Fruit fly (Drosophila melanogaster) whole organism, pupa: ENCODE data around the gene Strump.

Experiments
- CG10348 ChIP-seq: fragments of 200-800 bp; sonication (Bioruptor generic); IDR thresholded peaks from 2 replicates; pipeline ENCODE4 v1.3.6; 2022; ENCODE audit warnings: missing biosample characterization, missing genetic modification characterization
- CG12605 ChIP-seq: fragments of 200-800 bp; sonication (Bioruptor generic); IDR thresholded peaks from 2 replicates; pipeline ENCODE4 v1.3.6; 2022; ENCODE audit warnings: missing biosample characterization, missing genetic modification characterization
- CG13204 ChIP-seq: fragments of 200-800 bp; sonication (Bioruptor generic); optimal IDR thresholded peaks from 2 replicates; lab custom pipeline; 2018; ENCODE audit warnings: missing biosample characterization, mild to moderate bottlenecking, missing genetic modification characterization, moderate library complexity
- CG14655 ChIP-seq: fragments of 200-800 bp; sonication (Bioruptor generic); optimal IDR thresholded peaks from 3 replicates; lab custom pipeline; 2017; ENCODE audit warnings: mild to moderate bottlenecking, missing biosample characterization, missing genetic modification reagents, missing genetic modification characterization
- CG15710 ChIP-seq: fragments of 200-800 bp; sonication (Bioruptor generic); optimal IDR thresholded peaks from 2 replicates; lab custom pipeline; 2018; ENCODE audit warnings: missing biosample characterization, mild to moderate bottlenecking, missing genetic modification characterization, moderate library complexity
- CG17806 ChIP-seq: fragments of 200-800 bp; sonication (Bioruptor generic); optimal IDR thresholded peaks from 2 replicates; lab custom pipeline; 2018; ENCODE audit warnings: missing biosample characterization, mild to moderate bottlenecking, missing genetic modification characterization, moderate library complexity
- CG32121 ChIP-seq: fragments of 200-800 bp; sonication (Bioruptor generic); IDR thresholded peaks from 2 replicates; pipeline ENCODE4 v1.3.6; 2022; ENCODE audit warnings: missing biosample characterization, missing genetic modification characterization
- CG34367 ChIP-seq: fragments of 200-800 bp; sonication (Bioruptor generic); optimal IDR thresholded peaks from 2 replicates; lab custom pipeline; 2018; ENCODE audit warnings: missing biosample characterization, mild to moderate bottlenecking, missing genetic modification characterization
- CG4496 ChIP-seq: fragments of 200-800 bp; sonication (Bioruptor generic); IDR thresholded peaks from 3 replicates; pipeline ENCODE4 v1.3.6; 2022; ENCODE audit warnings: missing biosample characterization, missing genetic modification characterization
- CG8159 ChIP-seq: fragments of 200-800 bp; sonication (Bioruptor generic); optimal IDR thresholded peaks from 3 replicates; lab custom pipeline; 2018; ENCODE audit warnings: missing biosample characterization, mild to moderate bottlenecking, missing genetic modification characterization, moderate library complexity
- CG8301 ChIP-seq: fragments of 200-800 bp; sonication (Bioruptor generic); optimal IDR thresholded peaks from 2 replicates; lab custom pipeline; 2018; ENCODE audit warnings: missing biosample characterization, mild to moderate bottlenecking, missing genetic modification characterization
- CG9948 ChIP-seq: fragments of 200-800 bp; sonication (Bioruptor generic); optimal IDR thresholded peaks from 2 replicates; lab custom pipeline; 2018; ENCODE audit warnings: missing biosample characterization, mild to moderate bottlenecking, missing genetic modification characterization, moderate library complexity
- D1 ChIP-seq: fragments of 200-800 bp; sonication (Bioruptor generic); optimal IDR thresholded peaks from 2 replicates; lab custom pipeline; 2018; ENCODE audit warnings: missing biosample characterization, mild to moderate bottlenecking, missing genetic modification characterization, moderate library complexity
- EcR ChIP-seq: fragments of 200-800 bp; sonication (Bioruptor generic); optimal IDR thresholded peaks from 3 replicates; lab custom pipeline; 2019; ENCODE audit warnings: missing biosample characterization, missing genetic modification characterization, mild to moderate bottlenecking, moderate library complexity, missing genetic modification reagents
- Ets98B ChIP-seq: fragments of 200-800 bp; sonication (Bioruptor generic); IDR thresholded peaks from 2 replicates; pipeline ENCODE4 v1.3.6; 2022; ENCODE audit warnings: missing biosample characterization, missing genetic modification characterization
- Pif1A ChIP-seq: fragments of 200-800 bp; sonication (Bioruptor generic); optimal IDR thresholded peaks from 3 replicates; lab custom pipeline; 2016; ENCODE audit warnings: missing biosample characterization, missing genetic modification characterization
- Pif1B ChIP-seq: fragments of 200-800 bp; sonication (Bioruptor generic); optimal IDR thresholded peaks from 3 replicates; lab custom pipeline; 2016; ENCODE audit warnings: missing biosample characterization, missing genetic modification characterization
- Snoo ChIP-seq: fragments of 200-800 bp; sonication (Bioruptor generic); optimal IDR thresholded peaks from 3 replicates; lab custom pipeline; 2017; ENCODE audit warnings: missing biosample characterization, mild to moderate bottlenecking, missing genetic modification characterization, inconsistent platforms
- fd96Ca ChIP-seq: fragments of 200-800 bp; sonication (Bioruptor generic); IDR thresholded peaks from 3 replicates; pipeline ENCODE4 v1.3.6; 2022; ENCODE audit warnings: missing biosample characterization, missing genetic modification characterization
- gl ChIP-seq: fragments of 200-800 bp; sonication (Bioruptor generic); optimal IDR thresholded peaks from 2 replicates; lab custom pipeline; 2018; ENCODE audit warnings: missing biosample characterization, mild to moderate bottlenecking, missing genetic modification characterization
- rn ChIP-seq: fragments of 200-800 bp; sonication (Bioruptor generic); IDR thresholded peaks from 2 replicates; pipeline ENCODE4 v1.3.6; 2022; ENCODE audit warnings: missing biosample characterization, missing genetic modification characterization

Gene Strump

DNA sequence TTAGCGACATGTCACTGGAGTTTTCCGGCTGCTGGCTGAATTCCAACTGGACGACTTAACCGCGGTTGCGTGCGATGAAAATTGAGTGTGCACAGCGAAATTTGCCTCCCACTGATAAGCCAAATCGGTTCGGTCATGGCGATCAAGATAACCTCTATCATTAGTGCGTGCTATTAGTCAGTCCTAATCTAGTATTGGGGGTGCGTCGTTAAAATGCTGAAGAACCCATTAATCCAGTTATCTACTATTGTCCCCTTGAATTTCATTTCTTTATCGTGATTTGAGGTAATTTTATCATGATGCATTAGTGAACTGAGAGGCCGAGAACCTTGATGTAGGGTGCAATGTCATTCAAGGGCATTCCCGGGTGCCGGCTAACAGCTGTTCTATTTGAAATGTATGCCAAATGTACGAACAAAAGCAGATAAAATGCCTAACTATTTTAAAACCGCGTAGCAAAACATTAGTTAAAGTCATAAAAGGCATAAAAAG is 6.7 kb downstream of the Strump start, which contains the start of gene Pgm1:
TSS of gene Pgm1 (minus strand) at position 51 of the 492 bp plus-strand sequence.
- TF ChIP-seq rn (peak; percentile 75), CG14655 (no peak), Snoo (tag; lab: Kevin White, UChicago) (peak; percentile 86), CG9948 (peak; percentile 83), CG17806 (peak; percentile 85), Ets98B (peak; percentile 68), CG13204 (no peak), EcR (GFP tag; lab: Kevin White, UChicago) (peak; percentile 71), CG10348 (GFP tag; lab: Robert Waterston, UW) (peak; percentile 62), CG15710 (peak; percentile 79), D1 (tag; lab: Kevin White, UChicago) (no peak), CG8301 (tag; lab: Kevin White, UChicago) (peak; percentile 91), CG8159 (tag; lab: Kevin White, UChicago) (peak; percentile 86), Pif1A (GFP tag; lab: Kevin White, UChicago) (no peak), fd96Ca (peak; percentile 89; the same call in 2 of the 3 replicates), gl (peak; percentile 86), CG12605 (GFP tag; lab: Robert Waterston, UW) (peak; percentile 63), Pif1B (GFP tag; lab: Kevin White, UChicago) (no peak), CG32121 (GFP tag; lab: Robert Waterston, UW) (peak; percentile 77), CG4496 (GFP tag; lab: Robert Waterston, UW) (peak; percentile 87), CG34367 (tag; lab: Kevin White, UChicago) (no peak)

DNA sequence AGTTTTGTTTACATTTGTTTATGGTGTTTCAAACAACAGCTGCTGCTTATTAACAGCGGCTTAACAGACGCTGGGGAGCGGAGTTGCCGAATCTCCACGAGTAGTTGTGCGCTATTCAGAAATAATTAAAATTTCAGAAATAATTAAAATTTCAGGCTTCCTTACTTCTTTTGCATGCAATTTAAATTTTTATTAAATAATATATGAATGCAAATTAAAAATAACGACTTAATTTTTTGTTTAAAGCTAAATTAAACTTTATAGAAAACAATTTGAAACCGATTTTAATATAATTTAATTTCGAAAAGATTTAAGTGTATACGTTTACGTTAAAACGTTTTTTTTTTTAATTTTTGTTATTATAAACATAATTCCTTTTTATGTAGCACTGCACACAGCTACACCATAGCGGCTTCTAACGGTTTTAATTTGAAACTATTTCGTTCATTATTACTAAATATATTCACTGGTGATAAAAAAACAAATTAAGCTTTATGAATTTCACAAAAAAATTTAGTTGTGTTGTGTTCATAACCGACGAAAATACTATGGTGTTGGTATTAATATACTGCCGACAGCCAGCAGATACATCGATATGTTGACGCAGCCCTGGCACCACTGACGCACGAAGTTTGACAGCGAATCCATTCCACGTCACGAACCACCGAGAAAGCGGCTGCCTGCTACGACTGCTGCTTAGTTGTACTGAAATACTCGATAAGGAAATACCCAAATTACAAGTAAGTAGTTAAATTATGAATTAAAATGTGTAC is 7.4 kb downstream of the Strump start, which contains the start of gene SsRbeta:
TSS of gene SsRbeta (plus strand) at position 645 of the 773 bp plus-strand sequence.
- TF ChIP-seq CG8301 (tag; lab: Kevin White, UChicago) (no peak), CG4496 (GFP tag; lab: Robert Waterston, UW) (peak; percentile 33; the same call in 2 of the 3 replicates), D1 (tag; lab: Kevin White, UChicago) (peak; percentile 38), CG10348 (GFP tag; lab: Robert Waterston, UW) (no peak), Ets98B (peak; percentile 5; the same call in 1 of the 2 replicates), CG8159 (tag; lab: Kevin White, UChicago) (peak; percentile 2), CG32121 (GFP tag; lab: Robert Waterston, UW) (peak; percentile 21; the same call in 1 of the 2 replicates), CG12605 (GFP tag; lab: Robert Waterston, UW) (peak; percentile 7; the same call in 1 of the 2 replicates), rn (peak; percentile 28; the same call in 1 of the 2 replicates), Snoo (tag; lab: Kevin White, UChicago) (peak; percentile 23)

DNA sequence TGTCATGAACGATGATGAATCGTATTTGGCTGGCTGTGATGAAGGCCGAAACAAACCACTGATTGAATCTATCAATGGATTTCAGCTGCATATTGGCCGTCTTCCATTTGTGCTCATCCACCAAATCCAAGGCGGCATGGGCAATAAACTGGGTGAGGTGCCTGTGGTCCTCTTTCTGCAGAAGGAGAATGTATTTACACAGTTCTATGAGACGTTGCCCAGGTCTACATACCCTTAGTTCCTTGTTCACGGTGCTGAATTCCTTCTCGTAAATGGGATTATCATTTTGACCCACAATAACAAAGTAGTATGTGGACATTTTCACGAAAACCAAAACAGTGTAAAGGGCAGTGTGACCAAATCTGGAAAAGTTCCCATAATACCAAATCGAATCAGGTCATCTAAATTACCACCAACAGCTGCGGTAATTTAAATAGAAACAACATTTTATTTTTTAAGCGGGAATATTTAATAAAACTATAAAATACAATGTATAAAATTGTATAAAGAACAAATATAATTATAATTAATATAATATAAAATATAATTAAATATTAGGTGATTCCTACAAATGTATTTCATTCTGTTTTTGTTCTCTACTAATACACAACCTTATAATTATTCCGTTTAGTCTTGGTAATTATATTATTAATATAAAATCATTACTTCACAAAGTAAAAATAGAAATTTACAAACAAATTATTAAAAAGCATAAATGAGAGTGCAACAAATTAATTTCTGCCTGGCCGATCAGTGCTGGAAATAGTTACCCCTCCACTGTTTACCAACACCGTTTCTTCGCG is 9.7 kb downstream of the Strump start, which contains the start of the genes Trs20 and elg1:
TSS of gene Trs20 (minus strand) at position 369 of the 803 bp plus-strand sequence.
TSS of gene elg1 (plus strand) at position 765 of the 803 bp plus-strand sequence.
- peak; percentile 60 for TF ChIP-seq CG15710
- TF ChIP-seq Snoo (tag; lab: Kevin White, UChicago) = peak; percentile 49
- peak; percentile 20 for TF ChIP-seq CG17806
- TF ChIP-seq Ets98B = peak; percentile 10; the same call in 1 of the 2 replicates
- no peak for TF ChIP-seq CG4496 (GFP tag; lab: Robert Waterston, UW)
- no peak for TF ChIP-seq CG14655
- TF ChIP-seq CG9948 = peak; percentile 24
- peak; percentile 23 for TF ChIP-seq CG34367 (tag; lab: Kevin White, UChicago)
- peak; percentile 40; the same call in 1 of the 2 replicates for TF ChIP-seq CG32121 (GFP tag; lab: Robert Waterston, UW)
- peak; percentile 27 for TF ChIP-seq EcR (GFP tag; lab: Kevin White, UChicago)
- no peak for TF ChIP-seq rn

DNA sequence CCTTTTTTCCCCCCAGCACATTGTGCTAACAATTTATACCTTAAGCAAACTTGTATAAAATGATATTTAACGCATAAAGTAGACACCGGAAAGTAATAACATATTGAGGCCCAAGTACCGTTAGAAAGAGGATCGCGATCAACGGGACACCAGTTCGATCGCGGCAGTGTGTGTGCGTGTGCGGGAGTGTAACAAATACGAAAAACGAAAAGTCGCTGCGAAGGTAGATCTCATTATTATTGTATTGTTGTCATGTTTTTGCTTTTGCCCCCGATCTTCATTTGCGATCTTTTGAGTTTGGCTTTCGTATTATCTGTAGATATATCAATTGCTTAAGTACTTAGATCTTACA is 10.2 kb downstream of the Strump start:
- TF ChIP-seq CG34367 (tag; lab: Kevin White, UChicago) (no peak), CG10348 (GFP tag; lab: Robert Waterston, UW) (no peak), D1 (tag; lab: Kevin White, UChicago) (no peak), gl (no peak), CG4496 (GFP tag; lab: Robert Waterston, UW) (no peak), CG13204 (no peak), Pif1B (GFP tag; lab: Kevin White, UChicago) (no peak), CG17806 (no peak), CG14655 (no peak), Pif1A (GFP tag; lab: Kevin White, UChicago) (no peak), CG8159 (tag; lab: Kevin White, UChicago) (no peak), CG9948 (no peak), EcR (GFP tag; lab: Kevin White, UChicago) (no peak), CG12605 (GFP tag; lab: Robert Waterston, UW) (no peak), CG32121 (GFP tag; lab: Robert Waterston, UW) (no peak), fd96Ca (no peak), Ets98B (no peak), Snoo (tag; lab: Kevin White, UChicago) (no peak), rn (no peak), CG15710 (no peak)
- TF ChIP-seq, all 21 proteins: peak for 0
